Fruit fly (Drosophila melanogaster): Measurements from ENCODE around the gene CG10920.

Gene CG10920

dm6 chrX:7825310-7825709 lies 28.7 kb downstream of the CG10920 start:
- no peak for TF ChIP-seq CG33017 (tag; optimal IDR thresholded peaks at IDR 0.05)
- TF ChIP-seq tj (GFP tag; optimal IDR thresholded peaks at IDR 0.05): no peak
- TF ChIP-seq CG1620 (GFP tag; optimal IDR thresholded peaks at IDR 0.05): no peak
- no peak for TF ChIP-seq cic (GFP tag; optimal IDR thresholded peaks at IDR 0.05)
- TF ChIP-seq CG11617 (GFP tag; optimal IDR thresholded peaks at IDR 0.05): no peak
- TF ChIP-seq toe (GFP tag; optimal IDR thresholded peaks at IDR 0.05): no peak
- no peak for TF ChIP-seq CG7045 (GFP tag; optimal IDR thresholded peaks at IDR 0.05)
- no peak for TF ChIP-seq pad (GFP tag; optimal IDR thresholded peaks at IDR 0.05)
- TF ChIP-seq Mnt (GFP tag; optimal IDR thresholded peaks at IDR 0.05): no peak
- TF ChIP-seq CG14711 (tag; optimal IDR thresholded peaks at IDR 0.05): no peak
- no peak for TF ChIP-seq CG7101 (tag; optimal IDR thresholded peaks at IDR 0.05)
- no peak for TF ChIP-seq ovo (GFP tag; optimal IDR thresholded peaks at IDR 0.05)
- no peak for TF ChIP-seq Clk (GFP tag; optimal IDR thresholded peaks at IDR 0.05)
- no peak for TF ChIP-seq Hr96 (GFP tag; optimal IDR thresholded peaks at IDR 0.05)
- no peak for TF ChIP-seq CG5204 (GFP tag; optimal IDR thresholded peaks at IDR 0.05)
- TF ChIP-seq bab1 (GFP tag; optimal IDR thresholded peaks at IDR 0.05): no peak
- TF ChIP-seq CG12768 (GFP tag; optimal IDR thresholded peaks at IDR 0.05): no peak

DNA sequence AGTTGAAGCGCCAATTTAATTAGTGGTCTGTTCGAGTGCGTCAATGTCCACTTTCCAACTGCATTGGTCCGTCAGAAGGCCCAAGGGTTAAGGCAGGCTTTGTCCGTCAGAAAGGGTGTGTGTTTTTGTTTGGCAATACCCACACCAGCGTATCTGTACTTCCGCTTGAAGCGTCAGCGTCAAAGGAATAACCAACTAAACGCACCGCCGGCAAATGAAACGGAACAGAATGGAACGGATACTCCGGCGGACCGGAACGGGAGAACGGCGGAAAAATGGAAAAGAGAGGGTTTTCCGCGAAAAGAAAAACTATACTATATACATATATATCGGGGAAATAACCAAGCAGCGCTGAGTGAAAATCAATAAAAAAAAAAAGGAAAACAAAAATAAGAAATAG lies 31.1 kb downstream of the CG10920 start:
- TF ChIP-seq Crg-1 (GFP tag; optimal IDR thresholded peaks at IDR 0.05): no peak
- TF ChIP-seq cic (GFP tag; optimal IDR thresholded peaks at IDR 0.05): no peak
- TF ChIP-seq CG33017 (tag; optimal IDR thresholded peaks at IDR 0.05): no peak

Data from whole organism, adult.